Fruit fly (Drosophila melanogaster): Measurements from ENCODE around the gene CG32371.

- TF ChIP-seq CG8478 (optimal IDR thresholded peaks at IDR 0.05) (no peak), psq (optimal IDR thresholded peaks at IDR 0.05) (no peak), usp (GFP tag; optimal IDR thresholded peaks at IDR 0.05) (no peak)
Measured at dm6 chr3L:7726690-7727089, 41.5 kb downstream of the CG32371 start.
